Fruit fly (Drosophila melanogaster) whole organism, embryonic: Measurements from ENCODE around the gene CG9737.

Experiments
- Adf1 ChIP-seq: fragments of 200-800 bp; sonication (Bioruptor generic); IDR thresholded peaks from 2 replicates; pipeline ENCODE4 v1.3.6; 2022; ENCODE audit warnings: missing biosample characterization, missing genetic modification characterization
- Atf6 ChIP-seq: fragments of 200-800 bp; sonication (Bioruptor generic); IDR thresholded peaks from 2 replicates; pipeline ENCODE4 v1.3.6; 2022; ENCODE audit warnings: missing biosample characterization, missing genetic modification characterization
- B-H2 ChIP-seq: fragments of 200-800 bp; sonication (Bioruptor generic); optimal IDR thresholded peaks from 2 replicates; lab custom pipeline; 2018; ENCODE audit warnings: missing biosample characterization, mild to moderate bottlenecking, missing genetic modification characterization
- Bgb ChIP-seq: fragments of 200-800 bp; sonication (Bioruptor generic); IDR thresholded peaks from 2 replicates; pipeline ENCODE4 v1.3.6; 2022; ENCODE audit warnings: missing biosample characterization, missing genetic modification characterization; ENCODE audit not compliant: partially characterized antibody
- CG10654 ChIP-seq: fragments of 200-800 bp; sonication (Bioruptor generic); optimal IDR thresholded peaks from 2 replicates; lab custom pipeline; 2016; ENCODE audit warnings: missing biosample characterization, missing genetic modification characterization
- CG11085 ChIP-seq: fragments of 200-800 bp; sonication (Bioruptor generic); IDR thresholded peaks from 2 replicates; pipeline ENCODE4 v1.3.6; 2022; ENCODE audit warnings: missing biosample characterization, missing genetic modification characterization
- CG11093 ChIP-seq: fragments of 200-800 bp; sonication (Bioruptor generic); IDR thresholded peaks from 3 replicates; pipeline ENCODE4 v1.3.6; 2022; ENCODE audit warnings: missing biosample characterization, missing genetic modification characterization
- CG13287 ChIP-seq: fragments of 200-800 bp; sonication (Bioruptor generic); IDR thresholded peaks from 2 replicates; pipeline ENCODE4 v1.3.6; 2022; ENCODE audit warnings: missing biosample characterization, missing genetic modification characterization; ENCODE audit not compliant: partially characterized antibody
- CG13624 ChIP-seq: fragments of 200-800 bp; sonication (Bioruptor generic); optimal IDR thresholded peaks from 2 replicates; lab custom pipeline; 2016; ENCODE audit warnings: missing biosample characterization, missing genetic modification characterization
- CG14667 ChIP-seq: fragments of 200-800 bp; sonication (Bioruptor generic); IDR thresholded peaks from 2 replicates; pipeline ENCODE4 v1.3.6; 2022; ENCODE audit warnings: missing biosample characterization, missing genetic modification characterization
- CG17361 ChIP-seq: fragments of 200-800 bp; sonication (Bioruptor generic); IDR thresholded peaks from 3 replicates; pipeline ENCODE4 v1.3.6; 2022; ENCODE audit warnings: missing biosample characterization, missing genetic modification characterization
- CG17829 ChIP-seq: fragments of 200-800 bp; optimal IDR thresholded peaks from 2 replicates; lab custom pipeline; 2019; ENCODE audit warnings: missing biosample characterization, mild to moderate bottlenecking, missing genetic modification characterization, moderate library complexity
- CG2199 ChIP-seq: fragments of 200-800 bp; sonication (Bioruptor generic); IDR thresholded peaks from 3 replicates; pipeline ENCODE4 v1.3.6; 2022; ENCODE audit warnings: missing biosample characterization, missing genetic modification characterization
- CG2678 ChIP-seq: fragments of 200-800 bp; sonication (Bioruptor generic); optimal IDR thresholded peaks from 3 replicates; lab custom pipeline; 2019; ENCODE audit warnings: missing biosample characterization, mild to moderate bottlenecking, missing genetic modification characterization, moderate library complexity
- CG3995 ChIP-seq: fragments of 200-800 bp; sonication (Bioruptor generic); optimal IDR thresholded peaks from 3 replicates; lab custom pipeline; 2016; ENCODE audit warnings: missing biosample characterization, missing genetic modification characterization
- CG4360 ChIP-seq: fragments of 200-800 bp; sonication (Bioruptor generic); IDR thresholded peaks from 2 replicates; pipeline ENCODE4 v1.3.6; 2022; ENCODE audit warnings: missing biosample characterization, missing genetic modification characterization
- CG5180 ChIP-seq: fragments of 200-800 bp; sonication (Bioruptor generic); optimal IDR thresholded peaks from 3 replicates; lab custom pipeline; 2017; ENCODE audit warnings: missing biosample characterization, missing genetic modification characterization, mild to moderate bottlenecking, moderate library complexity, missing genetic modification reagents
- CG6854 ChIP-seq: fragments of 200-800 bp; sonication (Bioruptor generic); optimal IDR thresholded peaks from 3 replicates; lab custom pipeline; 2017; ENCODE audit warnings: missing biosample characterization, mild to moderate bottlenecking, missing genetic modification characterization
- CG7556 ChIP-seq: fragments of 200-800 bp; sonication (Bioruptor generic); optimal IDR thresholded peaks from 2 replicates; lab custom pipeline; 2017; ENCODE audit warnings: missing biosample characterization, mild to moderate bottlenecking, missing genetic modification characterization
- CG7928 ChIP-seq: fragments of 200-800 bp; sonication (Bioruptor generic); optimal IDR thresholded peaks from 2 replicates; lab custom pipeline; 2017; ENCODE audit warnings: missing biosample characterization, mild to moderate bottlenecking, missing genetic modification characterization
- CG9817 ChIP-seq: fragments of 200-800 bp; sonication (Bioruptor generic); optimal IDR thresholded peaks from 2 replicates; lab custom pipeline; 2018; ENCODE audit warnings: missing biosample characterization, mild to moderate bottlenecking, missing genetic modification characterization, moderate library complexity
- Dbx ChIP-seq: fragments of 200-800 bp; sonication (Bioruptor generic); IDR thresholded peaks from 3 replicates; pipeline ENCODE4 v1.3.6; 2022; ENCODE audit warnings: missing biosample characterization, missing genetic modification characterization
- Deaf1 ChIP-seq: fragments of 200-800 bp; optimal IDR thresholded peaks from 3 replicates; lab custom pipeline; 2019; ENCODE audit warnings: missing biosample characterization, mild to moderate bottlenecking, missing genetic modification characterization, moderate library complexity
- Dfd ChIP-seq, 2 experiments: fragments of >200 bp; optimal IDR thresholded peaks; 2 replicates each; lab custom pipeline; 2017; ENCODE audit warnings: missing biosample characterization in 2 of 2, missing genetic modification characterization in 2 of 2
- Drgx ChIP-seq: fragments of 200-800 bp; sonication (Bioruptor generic); IDR thresholded peaks from 2 replicates; pipeline ENCODE4 v1.3.6; 2022; ENCODE audit warnings: missing biosample characterization, missing genetic modification characterization
- Jarid2 ChIP-seq: fragments of 200-800 bp; sonication (Bioruptor generic); optimal IDR thresholded peaks from 3 replicates; lab custom pipeline; 2017; ENCODE audit warnings: mild to moderate bottlenecking, missing biosample characterization, missing genetic modification reagents, missing genetic modification characterization
- MBD-R2 ChIP-seq: fragments of 200-800 bp; sonication (Bioruptor generic); IDR thresholded peaks from 2 replicates; pipeline ENCODE4 v1.3.6; 2022; ENCODE audit warnings: missing biosample characterization, missing genetic modification characterization
- Med ChIP-seq: fragments of 200-800 bp; sonication (Bioruptor generic); peaks from one replicate; lab custom pipeline; 2016; ENCODE audit warnings: missing biosample characterization, missing genetic modification characterization, mild to moderate bottlenecking, inconsistent platforms, moderate library complexity
- NFAT ChIP-seq: fragments of 200-800 bp; sonication (Bioruptor generic); IDR thresholded peaks from 2 replicates; pipeline ENCODE4 v1.3.6; 2022; ENCODE audit warnings: missing biosample characterization, missing genetic modification characterization
- Neu2 ChIP-seq: fragments of 200-800 bp; sonication (Bioruptor generic); optimal IDR thresholded peaks from 3 replicates; lab custom pipeline; 2016; ENCODE audit warnings: missing biosample characterization, missing genetic modification characterization, borderline replicate concordance
- Oaz ChIP-seq: fragments of 200-800 bp; sonication (Bioruptor generic); IDR thresholded peaks from 2 replicates; pipeline ENCODE4 v1.3.6; 2022; ENCODE audit warnings: missing biosample characterization, missing genetic modification characterization
- Opbp ChIP-seq: fragments of 200-800 bp; sonication (Bioruptor generic); IDR thresholded peaks from 3 replicates; pipeline ENCODE4 v1.3.6; 2022; ENCODE audit warnings: missing biosample characterization, missing genetic modification characterization; ENCODE audit not compliant: partially characterized antibody
- Pdp1 ChIP-seq, 2 experiments: fragments of 200-800 bp; sonication (Bioruptor generic); optimal IDR thresholded peaks; 3 replicates each; lab custom pipeline; 2016; ENCODE audit warnings: missing biosample characterization in 2 of 2, missing genetic modification characterization in 2 of 2, mild to moderate bottlenecking in 1 of 2, moderate library complexity in 1 of 2
- bbx ChIP-seq: fragments of 200-800 bp; sonication (Bioruptor generic); IDR thresholded peaks from 2 replicates; pipeline ENCODE4 v1.3.6; 2022; ENCODE audit warnings: missing biosample characterization, missing genetic modification characterization; ENCODE audit not compliant: partially characterized antibody
- chinmo ChIP-seq: fragments of 200-800 bp; sonication (Bioruptor generic); IDR thresholded peaks from 4 replicates; pipeline ENCODE4 v1.3.6; 2022; ENCODE audit warnings: missing biosample characterization, missing genetic modification characterization; ENCODE audit not compliant: partially characterized antibody
- ci ChIP-seq: fragments of 200-800 bp; sonication (Bioruptor generic); IDR thresholded peaks from 3 replicates; pipeline ENCODE4 v1.3.6; 2022; ENCODE audit warnings: missing biosample characterization, missing genetic modification characterization
- crol ChIP-seq: fragments of 200-800 bp; sonication (Bioruptor generic); IDR thresholded peaks from 2 replicates; pipeline ENCODE4 v1.3.6; 2022; ENCODE audit warnings: missing biosample characterization, missing genetic modification characterization
- exex ChIP-seq: fragments of 200-800 bp; sonication (Bioruptor generic); optimal IDR thresholded peaks from 4 replicates; lab custom pipeline; 2018; ENCODE audit warnings: missing biosample characterization, mild to moderate bottlenecking, missing genetic modification characterization, moderate library complexity
- her ChIP-seq: fragments of 200-800 bp; sonication (Bioruptor generic); optimal IDR thresholded peaks from 2 replicates; lab custom pipeline; 2016; ENCODE audit warnings: missing biosample characterization, missing genetic modification characterization
- maf-S ChIP-seq: fragments of 200-800 bp; sonication (Bioruptor generic); optimal IDR thresholded peaks from 2 replicates; lab custom pipeline; 2016; ENCODE audit warnings: missing biosample characterization, missing genetic modification characterization
- pan ChIP-seq, 4 experiments: fragments of >200 bp in 3 of 4; fragments of 200-800 bp in 1 of 4; sonication (Bioruptor generic) in 1 of 4; optimal IDR thresholded peaks in 3 of 4; IDR thresholded peaks in 1 of 4; 2 replicates each; pipeline versions ENCODE4 v1.3.6 to Lab custom; 2017 to 2022; ENCODE audit warnings: missing biosample characterization in 2 of 4, missing genetic modification characterization in 2 of 4, mixed read lengths in 1 of 4
- psq ChIP-seq: fragments of 200-800 bp; sonication (Bioruptor generic); optimal IDR thresholded peaks from 2 replicates; lab custom pipeline; 2017; ENCODE audit warnings: missing biosample characterization, missing genetic modification characterization
- pum ChIP-seq: fragments of 200-800 bp; sonication (Bioruptor generic); optimal IDR thresholded peaks from 2 replicates; lab custom pipeline; 2016; ENCODE audit warnings: missing biosample characterization, missing genetic modification characterization
- slp2 ChIP-seq: fragments of 200-800 bp; sonication (Bioruptor generic); optimal IDR thresholded peaks from 2 replicates; lab custom pipeline; 2016; ENCODE audit warnings: missing biosample characterization, missing genetic modification characterization
- usp ChIP-seq: fragments of >200 bp; optimal IDR thresholded peaks from 2 replicates; lab custom pipeline; 2017; ENCODE audit warnings: missing biosample characterization, missing genetic modification characterization
- vvl ChIP-seq: fragments of 200-800 bp; sonication (Bioruptor generic); IDR thresholded peaks from 2 replicates; pipeline ENCODE4 v1.3.6; 2022; ENCODE audit warnings: missing biosample characterization, missing genetic modification characterization
- z ChIP-seq: fragments of 200-800 bp; sonication (Bioruptor generic); IDR thresholded peaks from 3 replicates; pipeline ENCODE4 v1.3.6; 2022; ENCODE audit warnings: missing biosample characterization, missing genetic modification characterization
- zen2 ChIP-seq: fragments of 200-800 bp; sonication (Bioruptor generic); IDR thresholded peaks from 3 replicates; pipeline ENCODE4 v1.3.6; 2022; ENCODE audit warnings: missing biosample characterization, missing genetic modification characterization; ENCODE audit not compliant: partially characterized antibody

The CG9737 gene

DNA sequence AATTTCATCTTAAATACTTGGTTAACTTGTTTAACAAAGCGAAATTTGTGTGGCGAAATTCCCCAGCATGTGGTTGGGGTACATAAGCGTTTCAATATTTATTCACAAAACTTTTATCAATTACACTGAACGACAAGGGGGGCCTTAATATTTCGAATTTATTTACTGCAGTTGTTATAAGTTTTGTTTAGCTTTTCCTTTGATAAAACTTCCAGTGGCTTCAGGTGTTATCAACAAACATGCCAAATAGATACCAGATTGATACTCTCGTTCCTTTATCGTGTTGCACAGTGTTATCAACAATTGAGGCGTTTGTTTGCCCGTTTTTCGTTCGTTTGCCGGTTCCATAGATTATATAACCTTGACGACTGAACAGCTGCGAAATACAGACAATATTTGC is 37.2 kb upstream of the CG9737 start (continued):
- TF ChIP-seq CG14667 (GFP tag; lab: Robert Waterston, UW) (no peak), CG13624 (GFP tag; lab: Kevin White, UChicago) (no peak), CG6854 (GFP tag; lab: Kevin White, UChicago) (no peak), pum (GFP tag; lab: Kevin White, UChicago) (no peak), Oaz (GFP tag; lab: Robert Waterston, UW) (no peak), exex (tag; lab: Kevin White, UChicago) (no peak), CG17361 (GFP tag; lab: Robert Waterston, UW) (0 out of 3 replicates have a peak, but pooled peaks have one; percentile 12), Dfd (GFP tag; optimal IDR thresholded peaks at IDR 0.05; lab: Kevin White, UChicago) (no peak), CG7556 (GFP tag; lab: Kevin White, UChicago) (no peak), CG10654 (GFP tag; lab: Kevin White, UChicago) (no peak), Dbx (GFP tag; lab: Robert Waterston, UW) (no peak), B-H2 (GFP tag; lab: Kevin White, UChicago) (no peak), NFAT (GFP tag; lab: Robert Waterston, UW) (0 out of 2 replicates have a peak, but pooled peaks have one; percentile 21), psq (GFP tag; lab: Kevin White, UChicago) (no peak), Pdp1 (GFP tag; optimal IDR thresholded peaks at IDR 0.05; lab: Kevin White, UChicago) (peak in 1 of 2 experiments; percentile 68)

DNA sequence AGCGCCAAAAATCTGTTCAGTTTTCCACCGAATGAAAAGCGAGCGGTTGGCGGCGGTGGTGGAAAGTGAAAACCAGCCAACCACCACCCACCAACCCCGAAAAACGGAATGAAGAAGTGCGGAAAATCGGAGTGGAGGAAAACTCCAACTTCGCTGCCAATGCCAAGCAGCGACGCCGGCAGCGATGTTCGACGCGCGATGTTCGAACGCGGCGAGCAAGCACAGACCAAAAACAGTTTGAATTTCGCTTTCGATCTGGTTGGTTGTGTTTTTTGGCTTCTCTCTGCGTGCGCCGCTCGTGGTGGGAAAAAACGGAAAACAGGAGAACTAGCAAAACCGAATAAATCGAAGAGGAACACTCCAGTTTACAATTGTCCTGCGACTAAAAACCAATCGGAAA is 34.6 kb upstream of the CG9737 start, which contains the start of gene heca:
TSS of gene heca (plus strand) at position 233 of the 400 bp plus-strand sequence.
- no peak for TF ChIP-seq CG9817 (tag; lab: Kevin White, UChicago)
- TF ChIP-seq Deaf1, result peak; percentile 50
- TF ChIP-seq Med, result peak; percentile 71
- TF ChIP-seq CG3995 (GFP tag; lab: Kevin White, UChicago), result no peak
- TF ChIP-seq Atf6 (GFP tag; lab: Robert Waterston, UW), result 0 out of 2 replicates have a peak, but pooled peaks have one; percentile 17
- TF ChIP-seq CG5180 (GFP tag; lab: Kevin White, UChicago), result peak; percentile 98
- TF ChIP-seq Neu2 (GFP tag; lab: Kevin White, UChicago), result no peak
- TF ChIP-seq Bgb (GFP tag; lab: Robert Waterston, UW), result peak; percentile 44; the same call in 1 of the 2 replicates
- no peak for TF ChIP-seq slp2 (GFP tag; lab: Kevin White, UChicago)
- TF ChIP-seq z (GFP tag; lab: Robert Waterston, UW), result no peak
- peak; percentile 38; the same call in 1 of the 2 replicates for TF ChIP-seq CG13287 (GFP tag; lab: Robert Waterston, UW)
- no peak for TF ChIP-seq maf-S
- no peak for TF ChIP-seq CG11093
- no peak for TF ChIP-seq CG2678
- no peak for TF ChIP-seq vvl (GFP tag; lab: Robert Waterston, UW)
- TF ChIP-seq ci (GFP tag; lab: Robert Waterston, UW), result peak; percentile 75
- TF ChIP-seq CG4360 (GFP tag; lab: Robert Waterston, UW), result peak; percentile 42; the same call in 1 of the 2 replicates
- no peak for TF ChIP-seq pan (optimal IDR thresholded peaks at IDR 0.05; lab: Kevin White, UChicago)
- peak in 1 of 2 experiments; percentile 14 for TF ChIP-seq pan (GFP tag; optimal IDR thresholded peaks at IDR 0.05 in 1 of 2, IDR thresholded peaks at IDR 0.05 in 1 of 2)
- TF ChIP-seq bbx (GFP tag; lab: Robert Waterston, UW), result peak; percentile 43; the same call in 1 of the 2 replicates
- TF ChIP-seq Jarid2, result peak; percentile 99
- no peak for TF ChIP-seq NFAT (GFP tag; lab: Robert Waterston, UW)
- 0 out of 2 replicates have a peak, but pooled peaks have one; percentile 22 for TF ChIP-seq crol (GFP tag; lab: Robert Waterston, UW)
- no peak for TF ChIP-seq CG7928 (GFP tag; lab: Kevin White, UChicago)
- peak; percentile 41; the same call in 1 of the 3 replicates for TF ChIP-seq Opbp (GFP tag; lab: Robert Waterston, UW)
- TF ChIP-seq her (GFP tag; lab: Kevin White, UChicago), result peak; percentile 22
- 0 out of 2 replicates have a peak, but pooled peaks have one; percentile 18 for TF ChIP-seq Drgx
- TF ChIP-seq zen2 (GFP tag; lab: Robert Waterston, UW), result no peak
- no peak for TF ChIP-seq CG2199
- peak; percentile 91 for TF ChIP-seq Adf1 (GFP tag; lab: Robert Waterston, UW)
- no peak for TF ChIP-seq psq (GFP tag; lab: Kevin White, UChicago)
- TF ChIP-seq chinmo (GFP tag; lab: Robert Waterston, UW), result peak; percentile 75; the same call in 1 of the 4 replicates
- no peak for TF ChIP-seq CG17829 (tag; lab: Kevin White, UChicago)
- TF ChIP-seq usp (GFP tag; lab: Kevin White, UChicago), result no peak
- no peak for TF ChIP-seq MBD-R2 (GFP tag; lab: Robert Waterston, UW)
- no peak for TF ChIP-seq CG11085 (GFP tag; lab: Robert Waterston, UW)
